Fruit fly (Drosophila melanogaster) whole organism, wandering third instar larva: ENCODE measurements around the gene CG8142.

ENCODE experiments used
- CrebA ChIP-seq: fragments of 200-800 bp; sonication (Bioruptor generic); optimal IDR thresholded peaks from 2 replicates; lab custom pipeline; 2016; ENCODE audit warnings: missing biosample characterization, mild to moderate bottlenecking, missing genetic modification characterization, borderline replicate concordance
- Dfd ChIP-seq: fragments of >200 bp; optimal IDR thresholded peaks from 2 replicates; lab custom pipeline; 2017; ENCODE audit warnings: missing biosample characterization, missing genetic modification characterization
- Hr78 ChIP-seq: fragments of >200 bp; optimal IDR thresholded peaks from 2 replicates; lab custom pipeline; 2017; ENCODE audit warnings: missing biosample characterization, missing genetic modification characterization
- N ChIP-seq: fragments of >200 bp; optimal IDR thresholded peaks from 2 replicates; lab custom pipeline; 2018; ENCODE audit warnings: missing biosample characterization, missing external identifiers, missing genetic modification characterization
- brk ChIP-seq: fragments of 200-800 bp; sonication (Bioruptor generic); optimal IDR thresholded peaks from 2 replicates; lab custom pipeline; 2016; ENCODE audit warnings: missing biosample characterization, mild to moderate bottlenecking, missing genetic modification characterization
- fru ChIP-seq: fragments of 200-800 bp; sonication (Bioruptor generic); optimal IDR thresholded peaks from 3 replicates; lab custom pipeline; 2016; ENCODE audit warnings: missing biosample characterization, mild to moderate bottlenecking, missing genetic modification characterization
- h ChIP-seq: fragments of 200-800 bp; sonication (Bioruptor generic); optimal IDR thresholded peaks from 3 replicates; lab custom pipeline; 2016; ENCODE audit warnings: missing biosample characterization, mild to moderate bottlenecking, missing genetic modification characterization
- pan ChIP-seq: fragments of >200 bp; optimal IDR thresholded peaks from 2 replicates; lab custom pipeline; 2017
- rgr ChIP-seq: fragments of 200-800 bp; sonication (Bioruptor generic); optimal IDR thresholded peaks from 3 replicates; lab custom pipeline; 2016; ENCODE audit warnings: missing biosample characterization, mild to moderate bottlenecking, missing genetic modification characterization
- usp ChIP-seq: fragments of >200 bp; optimal IDR thresholded peaks from 2 replicates; lab custom pipeline; 2017; ENCODE audit warnings: missing biosample characterization, missing genetic modification characterization

dm6 chrX:17819635-17820139 is 24.8 kb downstream of the CG8142 start, which contains the start of gene CG12986:
- TF ChIP-seq fru, result no peak
- no peak for TF ChIP-seq Dfd (GFP tag; lab: Kevin White, UChicago)
- TF ChIP-seq pan (lab: Kevin White, UChicago), result no peak
- no peak for TF ChIP-seq rgr (GFP tag; lab: Kevin White, UChicago)
- TF ChIP-seq Hr78 (GFP tag; lab: Kevin White, UChicago), result no peak
- no peak for TF ChIP-seq h
- no peak for TF ChIP-seq N (GFP tag; lab: Kevin White, UChicago)
- TF ChIP-seq brk (GFP tag; lab: Kevin White, UChicago), result no peak
- no peak for TF ChIP-seq CrebA (GFP tag; lab: Kevin White, UChicago)
- no peak for TF ChIP-seq usp
